Fruit fly (Drosophila melanogaster): Measurements from ENCODE around the gene dtn.
A peak's percentile ranks its signal among the peaks of the same experiment; 100 is the strongest.

dtn gene

DNA sequence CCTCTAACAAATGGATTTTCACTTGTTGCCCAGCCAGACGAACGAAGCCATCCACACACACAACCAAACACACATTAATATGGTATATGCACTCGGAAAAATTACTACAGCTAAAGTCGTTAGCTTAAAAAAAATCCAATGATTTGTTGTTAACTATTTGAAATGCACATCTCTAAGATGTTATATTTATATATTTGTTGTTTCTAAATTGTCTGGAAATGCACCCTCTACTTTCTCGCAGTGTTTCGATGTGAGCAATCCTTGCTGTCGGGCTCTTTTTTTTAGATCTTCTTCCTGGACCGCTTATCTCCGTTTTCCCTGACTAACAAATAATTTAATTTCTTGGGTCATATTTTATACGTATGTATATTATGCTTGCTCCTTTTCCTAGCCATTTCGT, 20.3 kb upstream of the dtn start:
- TF ChIP-seq Rel (GFP tag; optimal IDR thresholded peaks at IDR 0.05) (no peak), Rel (tag; optimal IDR thresholded peaks at IDR 0.05) (no peak), lola (GFP tag; optimal IDR thresholded peaks at IDR 0.05) (no peak), jim (GFP tag; optimal IDR thresholded peaks at IDR 0.05) (no peak), usp (GFP tag; optimal IDR thresholded peaks at IDR 0.05) (no peak), Jra (GFP tag; optimal IDR thresholded peaks at IDR 0.05) (no peak), br (GFP tag; optimal IDR thresholded peaks at IDR 0.05) (no peak), pan (optimal IDR thresholded peaks at IDR 0.05) (no peak), foxo (GFP tag; optimal IDR thresholded peaks at IDR 0.05) (no peak), psq (GFP tag; optimal IDR thresholded peaks at IDR 0.05) (no peak), fru (GFP tag; optimal IDR thresholded peaks at IDR 0.05) (no peak), Dfd (GFP tag; optimal IDR thresholded peaks at IDR 0.05) (no peak)

DNA sequence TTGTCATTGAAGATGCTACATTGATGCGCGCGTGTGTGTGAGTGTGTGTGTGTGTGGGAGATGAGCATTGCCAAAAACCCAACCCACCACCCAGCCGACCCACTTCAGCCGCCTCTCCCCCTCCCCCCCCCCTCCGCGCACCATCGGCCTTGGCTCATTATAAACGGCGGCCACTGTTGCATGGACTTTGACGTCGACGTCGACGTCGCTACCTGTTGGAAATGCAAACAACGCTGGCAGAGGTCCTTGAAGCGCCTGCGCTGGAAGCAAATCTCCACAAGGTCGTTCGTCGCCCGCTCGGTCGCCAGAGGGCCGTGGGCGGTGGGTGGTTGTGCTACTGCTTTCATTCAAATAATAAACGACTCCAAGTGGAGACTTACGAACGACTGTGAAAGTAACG, 8.8 kb upstream of the dtn start:
- no peak for TF ChIP-seq jim (GFP tag; optimal IDR thresholded peaks at IDR 0.05)
- peak; percentile 90 for TF ChIP-seq Dfd (GFP tag; optimal IDR thresholded peaks at IDR 0.05)
- TF ChIP-seq Abd-B (GFP tag; optimal IDR thresholded peaks at IDR 0.05): no peak

DNA sequence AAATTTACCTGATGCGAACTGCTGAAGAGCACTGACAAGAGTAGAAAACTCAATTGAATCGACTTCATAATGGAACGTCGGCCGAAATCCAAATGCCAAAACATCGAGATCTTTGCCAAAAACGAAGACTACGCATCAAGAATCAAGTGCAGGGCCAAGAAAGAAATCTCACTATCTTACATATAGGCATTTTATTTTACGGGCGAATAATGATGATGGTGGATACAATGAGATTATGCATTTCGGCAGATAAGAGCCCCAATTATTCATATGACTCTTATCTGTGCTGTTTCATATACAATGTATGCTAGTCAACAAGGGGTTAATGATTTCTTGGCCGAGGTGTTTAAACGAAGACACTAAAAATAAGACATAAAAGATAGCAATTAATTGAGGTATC, 6.2 kb upstream of the dtn start, which contains the start of gene Btnd:
Gene Btnd (minus strand): TSS at position 101 of the 400 bp plus-strand sequence.
- no peak for TF ChIP-seq foxo (GFP tag; optimal IDR thresholded peaks at IDR 0.05)
- no peak for TF ChIP-seq Jra (GFP tag; optimal IDR thresholded peaks at IDR 0.05)
- no peak for TF ChIP-seq rgr (GFP tag; optimal IDR thresholded peaks at IDR 0.05)

DNA sequence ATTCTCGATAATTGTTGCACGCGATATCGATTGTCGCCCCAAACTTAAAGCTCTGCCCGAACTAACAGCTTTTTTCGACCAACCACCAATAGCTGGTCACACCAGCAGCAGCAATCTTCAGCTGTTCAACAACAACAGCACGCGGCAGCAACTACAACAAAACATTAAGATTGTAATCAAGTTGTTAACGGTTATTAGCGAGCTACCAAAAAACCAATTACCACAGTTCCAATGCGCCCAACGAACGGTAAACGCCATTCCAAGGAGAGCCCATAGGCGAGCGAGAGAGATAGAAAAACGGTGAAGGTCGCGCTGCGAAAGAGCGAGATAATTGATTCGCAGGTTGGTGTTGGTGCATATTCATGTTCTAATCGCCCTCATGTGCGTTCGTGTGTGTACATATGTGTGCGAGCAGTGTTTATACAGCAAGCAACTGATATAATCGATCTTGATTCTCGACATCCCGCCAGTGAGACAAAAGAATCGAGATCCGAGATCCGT, 5.6 kb upstream of the dtn start, which contains the start of gene Efr:
Gene Efr (plus strand): TSS at position 113 of the 501 bp plus-strand sequence.
- TF ChIP-seq Hr83 (GFP tag; optimal IDR thresholded peaks at IDR 0.05; ENCODE audit: poor library complexity, severe bottlenecking) (no peak), CG9705 (GFP tag; optimal IDR thresholded peaks at IDR 0.05) (no peak), OdsH (GFP tag; optimal IDR thresholded peaks at IDR 0.05) (no peak), tai (GFP tag; optimal IDR thresholded peaks at IDR 0.05) (no peak), CrebA (GFP tag; optimal IDR thresholded peaks at IDR 0.05; ENCODE audit: borderline replicate concordance) (no peak), lola (GFP tag; optimal IDR thresholded peaks at IDR 0.05) (no peak), Myc (optimal IDR thresholded peaks at IDR 0.05) (no peak), pan (optimal IDR thresholded peaks at IDR 0.05) (no peak), psq (GFP tag; optimal IDR thresholded peaks at IDR 0.05) (no peak), woc (GFP tag; optimal IDR thresholded peaks at IDR 0.05) (no peak), Rel (GFP tag; optimal IDR thresholded peaks at IDR 0.05) (no peak), Rel (tag; optimal IDR thresholded peaks at IDR 0.05) (no peak), Abd-B (GFP tag; optimal IDR thresholded peaks at IDR 0.05) (no peak), usp (GFP tag; optimal IDR thresholded peaks at IDR 0.05) (no peak), Mio (GFP tag; optimal IDR thresholded peaks at IDR 0.05) (no peak), ey (GFP tag; optimal IDR thresholded peaks at IDR 0.05) (no peak), br (GFP tag; optimal IDR thresholded peaks at IDR 0.05) (no peak), Hnf4 (GFP tag; optimal IDR thresholded peaks at IDR 0.05) (no peak), CG32264 (GFP tag; optimal IDR thresholded peaks at IDR 0.05) (no peak), brk (GFP tag; optimal IDR thresholded peaks at IDR 0.05) (no peak)

DNA sequence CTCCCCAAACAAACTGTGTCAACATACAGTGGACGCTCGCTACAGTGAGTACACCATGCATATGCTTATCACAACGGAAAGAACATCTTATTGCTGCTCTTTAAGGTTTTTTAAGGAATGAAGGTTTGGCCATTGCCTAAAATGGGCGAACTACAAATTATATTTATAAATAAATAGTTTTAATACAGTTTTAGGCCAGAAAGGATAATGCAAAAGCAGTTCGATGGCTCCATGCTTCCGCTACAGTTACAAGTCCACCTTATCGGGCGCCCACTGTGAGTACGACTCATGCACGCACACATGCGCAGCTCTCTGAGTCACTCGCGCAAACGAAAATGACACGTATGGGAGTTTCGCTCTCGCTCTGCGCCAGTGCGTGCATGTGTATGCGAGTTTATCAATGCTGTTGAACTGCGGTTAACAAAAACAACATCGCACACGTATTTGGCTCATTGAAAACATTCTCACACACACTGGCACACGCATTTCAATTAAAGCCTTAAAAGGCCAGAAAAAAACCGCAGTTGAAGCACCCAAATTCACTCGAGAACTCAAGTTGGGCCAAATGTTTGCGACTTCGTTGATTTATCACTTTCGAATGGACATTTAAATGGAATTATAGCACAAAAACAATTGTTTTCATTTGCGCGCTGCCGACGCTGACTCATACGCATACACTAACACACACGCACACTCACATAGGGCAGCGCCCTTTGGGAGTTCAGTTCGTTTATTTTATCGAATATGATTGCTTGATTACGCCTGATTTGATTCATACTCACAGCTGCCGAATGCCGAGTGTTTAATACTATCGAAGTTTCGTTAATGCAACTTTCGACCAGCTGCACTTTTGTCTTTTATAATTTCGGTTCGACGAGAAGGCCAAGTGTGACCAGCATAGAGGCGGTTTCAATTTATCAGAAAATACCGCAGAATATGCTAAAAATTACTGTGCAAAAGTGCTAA, 939 bp upstream of the dtn start, which contains the start of gene sqh:
Gene sqh (minus strand): TSS at position 916 of the 966 bp plus-strand sequence.
- TF ChIP-seq N (GFP tag; optimal IDR thresholded peaks at IDR 0.05): peak; percentile 26
- peak; percentile 66 for TF ChIP-seq Hr83 (GFP tag; optimal IDR thresholded peaks at IDR 0.05; ENCODE audit: poor library complexity, severe bottlenecking)
- TF ChIP-seq ey (GFP tag; optimal IDR thresholded peaks at IDR 0.05): peak; percentile 82
- no peak for TF ChIP-seq GATAd (GFP tag; optimal IDR thresholded peaks at IDR 0.05)
- no peak for TF ChIP-seq Vsx2 (GFP tag; optimal IDR thresholded peaks at IDR 0.05; ENCODE audit: partially characterized antibody)
- TF ChIP-seq Sp1 (GFP tag; optimal IDR thresholded peaks at IDR 0.05): peak; percentile 91
- peak; percentile 82 for TF ChIP-seq fru (GFP tag; optimal IDR thresholded peaks at IDR 0.05)
- no peak for TF ChIP-seq tai (GFP tag; optimal IDR thresholded peaks at IDR 0.05)
- TF ChIP-seq usp (GFP tag; optimal IDR thresholded peaks at IDR 0.05): no peak
- no peak for TF ChIP-seq CrebA (GFP tag; optimal IDR thresholded peaks at IDR 0.05; ENCODE audit: borderline replicate concordance)
- TF ChIP-seq rgr (GFP tag; optimal IDR thresholded peaks at IDR 0.05): peak; percentile 89
- TF ChIP-seq HLH106 (tag; optimal IDR thresholded peaks at IDR 0.05): peak; percentile 90
- no peak for TF ChIP-seq Hr78 (GFP tag; optimal IDR thresholded peaks at IDR 0.05)
- peak; percentile 83 for TF ChIP-seq dmrt93B (GFP tag; optimal IDR thresholded peaks at IDR 0.05)
- TF ChIP-seq foxo (GFP tag; optimal IDR thresholded peaks at IDR 0.05): peak in 1 of 2 experiments; percentile 91
- peak; percentile 90 for TF ChIP-seq OdsH (GFP tag; optimal IDR thresholded peaks at IDR 0.05)
- TF ChIP-seq brk (GFP tag; optimal IDR thresholded peaks at IDR 0.05): peak; percentile 84
- TF ChIP-seq Dif (GFP tag; optimal IDR thresholded peaks at IDR 0.05; ENCODE audit: partially characterized antibody): peak; percentile 24
- peak; percentile 88 for TF ChIP-seq h (GFP tag; optimal IDR thresholded peaks at IDR 0.05)
- TF ChIP-seq sv (GFP tag; optimal IDR thresholded peaks at IDR 0.05): peak; percentile 81
- peak; percentile 82 for TF ChIP-seq Hnf4 (GFP tag; optimal IDR thresholded peaks at IDR 0.05)
- TF ChIP-seq Dfd (GFP tag; optimal IDR thresholded peaks at IDR 0.05): no peak
- TF ChIP-seq br (GFP tag; optimal IDR thresholded peaks at IDR 0.05): peak; percentile 84
- peak; percentile 83 for TF ChIP-seq sage (GFP tag; optimal IDR thresholded peaks at IDR 0.05)
- TF ChIP-seq dsf (GFP tag; optimal IDR thresholded peaks at IDR 0.05; ENCODE audit: borderline replicate concordance): no peak
- TF ChIP-seq CG9705 (GFP tag; optimal IDR thresholded peaks at IDR 0.05): peak; percentile 85
- TF ChIP-seq CG32264 (GFP tag; optimal IDR thresholded peaks at IDR 0.05): peak; percentile 45
